Fruit fly (Drosophila melanogaster): Measurements from ENCODE around the gene Pkc98E.

The Pkc98E gene

dm6 chr3R:29089662-29090007 is 50.7 kb downstream of the Pkc98E start (continued):
- peak; percentile 75 for TF ChIP-seq CG18599 (GFP tag; optimal IDR thresholded peaks at IDR 0.05)
- TF ChIP-seq NFAT (GFP tag; IDR thresholded peaks at IDR 0.05), result peak; percentile 28; the same call in 1 of the 2 replicates
- 0 out of 2 replicates have a peak, but pooled peaks have one; percentile 38 for TF ChIP-seq CG11247 (GFP tag; IDR thresholded peaks at IDR 0.05)
- TF ChIP-seq btn (GFP tag; optimal IDR thresholded peaks at IDR 0.05), result no peak
- TF ChIP-seq pum (GFP tag; optimal IDR thresholded peaks at IDR 0.05), result peak; percentile 0
- peak; percentile 21; the same call in 1 of the 2 replicates for TF ChIP-seq stc (GFP tag; IDR thresholded peaks at IDR 0.05)
- TF ChIP-seq bab2 (GFP tag; optimal IDR thresholded peaks at IDR 0.05), result peak; percentile 56
- TF ChIP-seq D19A (tag; optimal IDR thresholded peaks at IDR 0.05), result peak; percentile 49
- TF ChIP-seq run (tag; optimal IDR thresholded peaks at IDR 0.05), result peak; percentile 21
- TF ChIP-seq sens-2 (GFP tag; IDR thresholded peaks at IDR 0.05), result no peak
- TF ChIP-seq org-1 (GFP tag; optimal IDR thresholded peaks at IDR 0.05), result peak; percentile 1
- peak; percentile 53 for TF ChIP-seq Meics (GFP tag; optimal IDR thresholded peaks at IDR 0.05)
- TF ChIP-seq hkb (optimal IDR thresholded peaks at IDR 0.05), result no peak
- peak; percentile 73; the same call in 1 of the 2 replicates for TF ChIP-seq hkb (GFP tag; IDR thresholded peaks at IDR 0.05)
- peak; percentile 51 for TF ChIP-seq vvl (GFP tag; IDR thresholded peaks at IDR 0.05)
- TF ChIP-seq gro (GFP tag; optimal IDR thresholded peaks at IDR 0.05), result no peak
- peak; percentile 62 for TF ChIP-seq nau (GFP tag; optimal IDR thresholded peaks at IDR 0.05)
- no peak for TF ChIP-seq gcm (GFP tag; optimal IDR thresholded peaks at IDR 0.05)
- TF ChIP-seq NC2β (GFP tag; optimal IDR thresholded peaks at IDR 0.05), result no peak
- TF ChIP-seq Hr39 (optimal IDR thresholded peaks at IDR 0.05), result no peak
- peak; percentile 69 for TF ChIP-seq Ptx1 (GFP tag; IDR thresholded peaks at IDR 0.05)
- peak; percentile 45 for TF ChIP-seq Nf-YC (tag; optimal IDR thresholded peaks at IDR 0.05)
- TF ChIP-seq CG14710 (tag; optimal IDR thresholded peaks at IDR 0.05), result no peak
- TF ChIP-seq al (GFP tag; IDR thresholded peaks at IDR 0.05), result peak; percentile 45
- peak; percentile 52 for TF ChIP-seq nerfin-1 (tag; optimal IDR thresholded peaks at IDR 0.05)
- peak; percentile 46 for TF ChIP-seq fd96Cb (tag; optimal IDR thresholded peaks at IDR 0.05)
- TF ChIP-seq jumu (GFP tag; optimal IDR thresholded peaks at IDR 0.05), result peak; percentile 47
- peak; percentile 43 for TF ChIP-seq CG10979 (tag; optimal IDR thresholded peaks at IDR 0.05)
- peak; percentile 60 for TF ChIP-seq CG9215 (GFP tag; IDR thresholded peaks at IDR 0.05)
- no peak for TF ChIP-seq Bteb2 (GFP tag; optimal IDR thresholded peaks at IDR 0.05)
- TF ChIP-seq gem (tag; optimal IDR thresholded peaks at IDR 0.05), result peak; percentile 54
- peak; percentile 6; the same call in 1 of the 2 replicates for TF ChIP-seq onecut (GFP tag; IDR thresholded peaks at IDR 0.05)
- TF ChIP-seq cwo (GFP tag; optimal IDR thresholded peaks at IDR 0.05), result peak; percentile 49

DNA sequence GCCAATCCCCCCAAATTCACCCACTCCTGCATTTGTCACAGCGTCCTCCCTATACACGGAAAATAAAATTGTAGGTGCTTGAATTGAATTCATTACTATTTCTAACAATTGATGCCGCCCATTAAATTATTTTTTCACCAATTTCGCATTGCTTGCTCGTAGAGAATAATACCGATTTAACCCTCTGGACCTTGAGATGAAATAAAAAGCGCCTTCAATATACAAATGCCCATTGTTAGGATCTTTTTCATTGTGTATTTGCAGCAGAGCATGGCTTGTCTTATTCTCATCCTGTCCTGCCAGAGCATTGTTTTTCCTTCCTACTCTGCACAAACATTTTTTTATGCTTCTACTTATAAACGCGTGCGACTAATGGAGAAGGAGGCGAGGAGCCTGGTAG is 52.7 kb downstream of the Pkc98E start:
- TF ChIP-seq CG18599 (GFP tag; optimal IDR thresholded peaks at IDR 0.05), result peak; percentile 51
- TF ChIP-seq CG8089 (GFP tag; optimal IDR thresholded peaks at IDR 0.05), result no peak
- TF ChIP-seq bowl (GFP tag; IDR thresholded peaks at IDR 0.05), result no peak
- TF ChIP-seq CG9817 (tag; optimal IDR thresholded peaks at IDR 0.05), result no peak
- TF ChIP-seq Med (GFP tag), result peak; percentile 15
- no peak for TF ChIP-seq luna (GFP tag; optimal IDR thresholded peaks at IDR 0.05)
- TF ChIP-seq CG12104 (GFP tag; optimal IDR thresholded peaks at IDR 0.05), result no peak
- TF ChIP-seq dysf (GFP tag; IDR thresholded peaks at IDR 0.05), result no peak
- no peak for TF ChIP-seq crol (GFP tag; IDR thresholded peaks at IDR 0.05)
- TF ChIP-seq ci (GFP tag; IDR thresholded peaks at IDR 0.05), result no peak
- TF ChIP-seq sens (GFP tag), result peak; percentile 29
- no peak for TF ChIP-seq CG10147 (GFP tag; optimal IDR thresholded peaks at IDR 0.05)
- no peak for TF ChIP-seq Deaf1 (tag; optimal IDR thresholded peaks at IDR 0.05)
- no peak for TF ChIP-seq CG10979 (tag; optimal IDR thresholded peaks at IDR 0.05)
- TF ChIP-seq bsh (GFP tag; optimal IDR thresholded peaks at IDR 0.05), result peak in 1 of 2 experiments; percentile 12
- TF ChIP-seq CG34376 (GFP tag; optimal IDR thresholded peaks at IDR 0.05), result no peak
- no peak for TF ChIP-seq CG1792 (GFP tag; optimal IDR thresholded peaks at IDR 0.05)
- TF ChIP-seq ttk (GFP tag; IDR thresholded peaks at IDR 0.05), result no peak
- TF ChIP-seq Rx (GFP tag; IDR thresholded peaks at IDR 0.05), result no peak
- TF ChIP-seq lbe (GFP tag; optimal IDR thresholded peaks at IDR 0.05), result no peak
- TF ChIP-seq CG18476 (GFP tag; optimal IDR thresholded peaks at IDR 0.05), result no peak
- TF ChIP-seq CG3407 (GFP tag; optimal IDR thresholded peaks at IDR 0.05), result no peak
- no peak for TF ChIP-seq CG16815 (GFP tag; optimal IDR thresholded peaks at IDR 0.05)
